Worm (Caenorhabditis elegans) whole organism, early embryonic: ENCODE measurements around the gene ZK353.9.

Source experiments
- B0310.2 ChIP-seq: sonication (generic microtip); optimal IDR thresholded peaks from 2 replicates; lab custom pipeline; 2016; ENCODE audit warnings: mild to moderate bottlenecking, missing genetic modification characterization, missing compliant biosample characterization
- aly-1 ChIP-seq: sonication (generic microtip); optimal IDR thresholded peaks from 2 replicates; lab custom pipeline; 2016; ENCODE audit warnings: missing genetic modification characterization, missing compliant biosample characterization
- ama-1 ChIP-seq: fragments of 150-350 bp; optimal IDR thresholded peaks from 2 replicates; lab custom pipeline; 2014
- ceh-13 ChIP-seq: fragments of 200-800 bp; sonication (Bioruptor generic); optimal IDR thresholded peaks from 2 replicates; lab custom pipeline; 2018; ENCODE audit warnings: mild to moderate bottlenecking, missing genetic modification characterization, missing compliant biosample characterization
- ceh-36 ChIP-seq: sonication (generic microtip); optimal IDR thresholded peaks from 2 replicates; lab custom pipeline; 2016; ENCODE audit warnings: missing genetic modification characterization, inconsistent platforms, missing compliant biosample characterization
- ets-7 ChIP-seq: sonication (generic microtip); optimal IDR thresholded peaks from 2 replicates; lab custom pipeline; 2016; ENCODE audit warnings: missing genotype, missing genetic modification characterization, missing compliant biosample characterization
- flt-1 ChIP-seq: fragments of 200-800 bp; sonication (Bioruptor generic); IDR thresholded peaks from 2 replicates; pipeline ENCODE4 v1.3.6; 2022; ENCODE audit warnings: missing genetic modification characterization, missing compliant biosample characterization
- hmg-4 ChIP-seq: fragments of 200-800 bp; sonication (Bioruptor generic); optimal IDR thresholded peaks from 2 replicates; lab custom pipeline; 2018; ENCODE audit warnings: mild to moderate bottlenecking, missing genetic modification characterization, missing compliant biosample characterization
- scrt-1 ChIP-seq: fragments of 200-800 bp; sonication (Bioruptor generic); IDR thresholded peaks from 2 replicates; pipeline ENCODE4 v1.3.6; 2022; ENCODE audit warnings: missing genetic modification characterization, missing compliant biosample characterization
- sea-1 ChIP-seq: fragments of 200-800 bp; sonication (Bioruptor generic); conservative IDR thresholded peaks from 2 replicates; pipeline ENCODE4 v1.3.6; 2022; ENCODE audit warnings: missing genetic modification characterization, missing compliant biosample characterization
- tbx-11 ChIP-seq: fragments of 200-800 bp; sonication (Bioruptor generic); IDR thresholded peaks from 2 replicates; pipeline ENCODE4 v1.3.6; 2022; ENCODE audit warnings: missing genetic modification characterization, missing compliant biosample characterization
- tra-4 ChIP-seq: sonication (generic microtip); optimal IDR thresholded peaks from 2 replicates; lab custom pipeline; 2017; ENCODE audit warnings: missing genetic modification characterization, missing compliant biosample characterization

- TF ChIP-seq ceh-13 (GFP tag; lab: Kevin White, UChicago): no peak
- TF ChIP-seq tbx-11 (GFP tag; lab: Robert Waterston, UW): no peak
- TF ChIP-seq scrt-1: no peak
- no peak for TF ChIP-seq ama-1 (lab: Kevin White, UChicago)
- no peak for TF ChIP-seq ceh-36
- no peak for TF ChIP-seq hmg-4
- no peak for TF ChIP-seq B0310.2 (tag; lab: Kevin White, UChicago)
- no peak for TF ChIP-seq flt-1 (GFP tag; lab: Robert Waterston, UW)
- no peak for TF ChIP-seq sea-1 (GFP tag; lab: Robert Waterston, UW)
- no peak for TF ChIP-seq aly-1 (tag; lab: Kevin White, UChicago)
- TF ChIP-seq ets-7: no peak
- no peak for TF ChIP-seq tra-4 (tag; lab: Kevin White, UChicago)
Observed at ce11 chrIII:8429035-8429434, 19.7 kb downstream of the ZK353.9 start, which contains the start of gene ZK1236.1.
